Fruit fly (Drosophila melanogaster) whole organism, embryonic: ENCODE data around the gene CG13917.

Experiments
- Abd-B ChIP-seq: fragments of 200-800 bp; sonication (Bioruptor generic); optimal IDR thresholded peaks from 2 replicates; lab custom pipeline; 2018; ENCODE audit warnings: missing biosample characterization, mild to moderate bottlenecking, missing genetic modification characterization, moderate library complexity
- BtbVII ChIP-seq: fragments of 200-800 bp; sonication (Bioruptor generic); optimal IDR thresholded peaks from 3 replicates; lab custom pipeline; 2017; ENCODE audit warnings: missing biosample characterization, mild to moderate bottlenecking, missing genetic modification characterization
- CG10209 ChIP-seq: fragments of 200-800 bp; sonication (Bioruptor generic); optimal IDR thresholded peaks from 3 replicates; lab custom pipeline; 2017; ENCODE audit warnings: missing biosample characterization, mild to moderate bottlenecking, missing genetic modification characterization, missing genetic modification reagents
- CG1024 ChIP-seq: fragments of 200-800 bp; sonication (Bioruptor generic); IDR thresholded peaks from 2 replicates; pipeline ENCODE4 v1.3.6; 2022; ENCODE audit warnings: missing biosample characterization, missing genetic modification characterization
- CG10979 ChIP-seq: fragments of 200-800 bp; sonication (Bioruptor generic); optimal IDR thresholded peaks from 2 replicates; lab custom pipeline; 2018; ENCODE audit warnings: missing biosample characterization, mild to moderate bottlenecking, missing genetic modification characterization, moderate library complexity
- CG12155 ChIP-seq: fragments of 200-800 bp; sonication (Bioruptor generic); optimal IDR thresholded peaks from 3 replicates; lab custom pipeline; 2016; ENCODE audit warnings: missing biosample characterization, missing genetic modification characterization
- CG12236 ChIP-seq: fragments of 200-800 bp; sonication (Bioruptor generic); optimal IDR thresholded peaks from 2 replicates; lab custom pipeline; 2016; ENCODE audit warnings: missing biosample characterization, missing genetic modification characterization
- CG12744 ChIP-seq: fragments of 200-800 bp; sonication (Bioruptor generic); optimal IDR thresholded peaks from 2 replicates; lab custom pipeline; 2016; ENCODE audit warnings: missing biosample characterization, missing genetic modification characterization
- CG13424 ChIP-seq: fragments of 200-800 bp; sonication (Bioruptor generic); optimal IDR thresholded peaks from 2 replicates; lab custom pipeline; 2019; ENCODE audit warnings: missing biosample characterization, mild to moderate bottlenecking, missing genetic modification characterization, moderate library complexity
- CG15601 ChIP-seq: fragments of 200-800 bp; sonication (Bioruptor generic); optimal IDR thresholded peaks from 3 replicates; lab custom pipeline; 2019; ENCODE audit warnings: missing biosample characterization, mild to moderate bottlenecking, missing genetic modification characterization, moderate library complexity
- CG1647 ChIP-seq: fragments of 200-800 bp; sonication (Bioruptor generic); optimal IDR thresholded peaks from 3 replicates; lab custom pipeline; 2016; ENCODE audit warnings: missing biosample characterization, missing genetic modification characterization
- CG18262 ChIP-seq: fragments of 200-800 bp; optimal IDR thresholded peaks from 3 replicates; lab custom pipeline; 2019; ENCODE audit warnings: missing biosample characterization, mild to moderate bottlenecking, missing genetic modification characterization, moderate library complexity
- CG18619 ChIP-seq: fragments of 200-800 bp; sonication (Bioruptor generic); optimal IDR thresholded peaks from 3 replicates; lab custom pipeline; 2017; ENCODE audit warnings: missing biosample characterization, mild to moderate bottlenecking, missing genetic modification characterization
- CG2202 ChIP-seq: fragments of 200-800 bp; sonication (Bioruptor generic); optimal IDR thresholded peaks from 2 replicates; lab custom pipeline; 2018; ENCODE audit warnings: missing biosample characterization, mild to moderate bottlenecking, missing genetic modification characterization
- CG4730 ChIP-seq: fragments of 200-800 bp; sonication (Bioruptor generic); IDR thresholded peaks from 2 replicates; pipeline ENCODE4 v1.3.6; 2022; ENCODE audit warnings: missing biosample characterization, missing genetic modification characterization
- CG6272 ChIP-seq: fragments of 200-800 bp; sonication (Bioruptor generic); IDR thresholded peaks from 2 replicates; pipeline ENCODE4 v1.3.6; 2022; ENCODE audit warnings: missing biosample characterization, missing genetic modification characterization
- CG7928 ChIP-seq: fragments of 200-800 bp; sonication (Bioruptor generic); optimal IDR thresholded peaks from 2 replicates; lab custom pipeline; 2017; ENCODE audit warnings: missing biosample characterization, mild to moderate bottlenecking, missing genetic modification characterization
- CG8281 ChIP-seq: fragments of 200-800 bp; sonication (Bioruptor generic); optimal IDR thresholded peaks from 2 replicates; lab custom pipeline; 2018; ENCODE audit warnings: missing biosample characterization, mild to moderate bottlenecking, missing genetic modification characterization, moderate library complexity
- CG8290 ChIP-seq, 3 experiments: fragments of 200-800 bp; sonication (Bioruptor generic); optimal IDR thresholded peaks; 2 replicates each; lab custom pipeline; 2016 to 2019; ENCODE audit warnings: missing biosample characterization in 3 of 3, missing genetic modification characterization in 3 of 3, mild to moderate bottlenecking in 2 of 3, moderate library complexity in 1 of 3
- CG8388 ChIP-seq: fragments of 200-800 bp; sonication (Bioruptor generic); optimal IDR thresholded peaks from 2 replicates; lab custom pipeline; 2019; ENCODE audit warnings: missing biosample characterization, mild to moderate bottlenecking, missing genetic modification characterization, moderate library complexity
- CG8944 ChIP-seq: fragments of 200-800 bp; sonication (Bioruptor generic); optimal IDR thresholded peaks from 3 replicates; lab custom pipeline; 2016; ENCODE audit warnings: missing biosample characterization, missing genetic modification characterization
- CG9932 ChIP-seq: fragments of 200-800 bp; sonication (Bioruptor generic); IDR thresholded peaks from 2 replicates; pipeline ENCODE4 v1.3.6; 2022; ENCODE audit warnings: missing biosample characterization, missing genetic modification characterization
- Doc3 ChIP-seq: fragments of 200-800 bp; sonication (Bioruptor generic); IDR thresholded peaks from 3 replicates; pipeline ENCODE4 v1.3.6; 2022; ENCODE audit warnings: missing biosample characterization, missing genetic modification characterization; ENCODE audit not compliant: partially characterized antibody
- Hey ChIP-seq: fragments of 200-800 bp; sonication (Bioruptor generic); optimal IDR thresholded peaks from 3 replicates; lab custom pipeline; 2018; ENCODE audit warnings: missing biosample characterization, mild to moderate bottlenecking, missing genetic modification characterization
- NFAT ChIP-seq: fragments of 200-800 bp; sonication (Bioruptor generic); IDR thresholded peaks from 2 replicates; pipeline ENCODE4 v1.3.6; 2022; ENCODE audit warnings: missing biosample characterization, missing genetic modification characterization
- Oli ChIP-seq: fragments of 200-800 bp; sonication (Bioruptor generic); optimal IDR thresholded peaks from 2 replicates; lab custom pipeline; 2018; ENCODE audit warnings: missing biosample characterization, mild to moderate bottlenecking, missing genetic modification characterization, moderate library complexity
- Ptx1 ChIP-seq: fragments of 200-800 bp; sonication (Bioruptor generic); IDR thresholded peaks from 2 replicates; pipeline ENCODE4 v1.3.6; 2022; ENCODE audit warnings: missing biosample characterization, missing genetic modification characterization
- Usf ChIP-seq: fragments of 200-800 bp; sonication (Bioruptor generic); optimal IDR thresholded peaks from 2 replicates; lab custom pipeline; 2017; ENCODE audit warnings: missing genotype, missing biosample characterization, missing genetic modification characterization
- YL-1 ChIP-seq: fragments of 200-800 bp; sonication (Bioruptor generic); optimal IDR thresholded peaks from 3 replicates; lab custom pipeline; 2017; ENCODE audit warnings: missing biosample characterization, mild to moderate bottlenecking, missing genetic modification characterization
- amos ChIP-seq: fragments of 200-800 bp; sonication (Bioruptor generic); IDR thresholded peaks from 2 replicates; pipeline ENCODE4 v1.3.6; 2022; ENCODE audit warnings: missing biosample characterization, missing genetic modification characterization; ENCODE audit not compliant: partially characterized antibody
- az2 ChIP-seq: fragments of 200-800 bp; sonication (Bioruptor generic); optimal IDR thresholded peaks from 3 replicates; lab custom pipeline; 2016; ENCODE audit warnings: missing biosample characterization, missing genetic modification characterization
- bcd ChIP-seq: fragments of 200-800 bp; sonication (Bioruptor generic); optimal IDR thresholded peaks from 2 replicates; lab custom pipeline; 2017; ENCODE audit warnings: missing biosample characterization, mild to moderate bottlenecking, missing genetic modification characterization
- caup ChIP-seq: fragments of 200-800 bp; sonication (Bioruptor generic); optimal IDR thresholded peaks from 3 replicates; lab custom pipeline; 2017; ENCODE audit warnings: missing biosample characterization, mild to moderate bottlenecking, missing genetic modification characterization, moderate library complexity; ENCODE audit not compliant: severe bottlenecking
- chinmo ChIP-seq: fragments of 200-800 bp; sonication (Bioruptor generic); IDR thresholded peaks from 4 replicates; pipeline ENCODE4 v1.3.6; 2022; ENCODE audit warnings: missing biosample characterization, missing genetic modification characterization; ENCODE audit not compliant: partially characterized antibody
- chn ChIP-seq: fragments of 200-800 bp; sonication (Bioruptor generic); optimal IDR thresholded peaks from 2 replicates; lab custom pipeline; 2016; ENCODE audit warnings: missing biosample characterization, missing genetic modification characterization
- dan ChIP-seq: fragments of 200-800 bp; sonication (Bioruptor generic); IDR thresholded peaks from 2 replicates; pipeline ENCODE4 v1.3.6; 2022; ENCODE audit warnings: missing biosample characterization, missing genetic modification characterization
- dmrt99B ChIP-seq: fragments of 200-800 bp; sonication (Bioruptor generic); optimal IDR thresholded peaks from 2 replicates; lab custom pipeline; 2018; ENCODE audit warnings: missing biosample characterization, mild to moderate bottlenecking, missing genetic modification characterization, moderate library complexity
- dpn ChIP-seq, 2 experiments: fragments of 200-800 bp; sonication (Bioruptor generic); optimal IDR thresholded peaks; 3 replicates each; lab custom pipeline; 2016; ENCODE audit warnings: missing biosample characterization in 2 of 2, missing genetic modification characterization in 2 of 2
- gsb ChIP-seq: fragments of 200-800 bp; sonication (Bioruptor generic); IDR thresholded peaks from 2 replicates; pipeline ENCODE4 v1.3.6; 2022; ENCODE audit warnings: missing biosample characterization, missing genetic modification characterization
- knrl ChIP-seq: fragments of 200-800 bp; sonication (Bioruptor generic); IDR thresholded peaks from 3 replicates; pipeline ENCODE4 v1.3.6; 2022; ENCODE audit warnings: missing biosample characterization, missing genetic modification characterization; ENCODE audit not compliant: partially characterized antibody
- maf-S ChIP-seq: fragments of 200-800 bp; sonication (Bioruptor generic); optimal IDR thresholded peaks from 2 replicates; lab custom pipeline; 2016; ENCODE audit warnings: missing biosample characterization, missing genetic modification characterization
- onecut ChIP-seq: fragments of 200-800 bp; sonication (Bioruptor generic); IDR thresholded peaks from 2 replicates; pipeline ENCODE4 v1.3.6; 2022; ENCODE audit warnings: missing biosample characterization, missing genetic modification characterization
- p53 ChIP-seq: fragments of 200-800 bp; sonication (Bioruptor generic); optimal IDR thresholded peaks from 2 replicates; lab custom pipeline; 2016; ENCODE audit warnings: missing biosample characterization, missing genetic modification characterization
- rib ChIP-seq: fragments of 200-800 bp; sonication (Bioruptor generic); IDR thresholded peaks from 2 replicates; pipeline ENCODE4 v1.3.6; 2022; ENCODE audit warnings: missing biosample characterization, missing genetic modification characterization
- sna ChIP-seq: fragments of 200-800 bp; sonication (Bioruptor generic); IDR thresholded peaks from 2 replicates; pipeline ENCODE4 v1.3.6; 2022; ENCODE audit warnings: missing biosample characterization, missing genetic modification characterization; ENCODE audit not compliant: partially characterized antibody
- tio ChIP-seq: fragments of 200-800 bp; sonication (Bioruptor generic); optimal IDR thresholded peaks from 2 replicates; lab custom pipeline; 2017; ENCODE audit warnings: missing biosample characterization, missing genetic modification characterization, inconsistent platforms
- tup ChIP-seq: fragments of 200-800 bp; sonication (Bioruptor generic); optimal IDR thresholded peaks from 2 replicates; lab custom pipeline; 2016; ENCODE audit warnings: missing biosample characterization, mild to moderate bottlenecking, missing genetic modification characterization, moderate library complexity
- wor ChIP-seq: fragments of 200-800 bp; sonication (Bioruptor generic); IDR thresholded peaks from 2 replicates; pipeline ENCODE4 v1.3.6; 2022; ENCODE audit warnings: missing biosample characterization, missing genetic modification characterization
- z ChIP-seq: fragments of 200-800 bp; sonication (Bioruptor generic); IDR thresholded peaks from 3 replicates; pipeline ENCODE4 v1.3.6; 2022; ENCODE audit warnings: missing biosample characterization, missing genetic modification characterization

CG13917 gene

dm6 chr3L:1618116-1618727 lies 41.7 kb downstream of the CG13917 start, which contains the start of the genes CG13926, ABCB7 and CG33230 (continued):
- TF ChIP-seq Abd-B (peak; percentile 14), CG18619 (GFP tag; lab: Kevin White, UChicago) (peak; percentile 14), Usf (no peak), gsb (GFP tag; lab: Robert Waterston, UW) (no peak), chinmo (GFP tag; lab: Robert Waterston, UW) (0 out of 4 replicates have a peak, but pooled peaks have one; percentile 18), wor (GFP tag; lab: Robert Waterston, UW) (no peak), tup (GFP tag; lab: Kevin White, UChicago) (no peak), Oli (no peak), z (GFP tag; lab: Robert Waterston, UW) (no peak), bcd (GFP tag; lab: Kevin White, UChicago) (peak; percentile 15), CG8290 (GFP tag; optimal IDR thresholded peaks at IDR 0.05; lab: Kevin White, UChicago) (no peak), CG8290 (tag; optimal IDR thresholded peaks at IDR 0.05; lab: Kevin White, UChicago) (no peak), CG1024 (no peak), CG1647 (no peak), CG9932 (GFP tag; lab: Robert Waterston, UW) (peak; percentile 53; the same call in 1 of the 2 replicates), CG7928 (GFP tag; lab: Kevin White, UChicago) (no peak), CG8281 (tag; lab: Kevin White, UChicago) (no peak), CG8944 (GFP tag; lab: Kevin White, UChicago) (no peak), dpn (GFP tag; optimal IDR thresholded peaks at IDR 0.05; lab: Kevin White, UChicago) (peak; percentile 6 to 23), CG18262 (tag; lab: Kevin White, UChicago) (no peak), Hey (tag; lab: Kevin White, UChicago) (peak; percentile 81), CG8388 (GFP tag; lab: Kevin White, UChicago) (no peak), caup (GFP tag; lab: Kevin White, UChicago) (no peak), dmrt99B (tag; lab: Kevin White, UChicago) (no peak), BtbVII (no peak), CG13424 (tag; lab: Kevin White, UChicago) (peak; percentile 39), p53 (GFP tag; lab: Kevin White, UChicago) (no peak), sna (GFP tag; lab: Robert Waterston, UW) (no peak), CG10979 (tag; lab: Kevin White, UChicago) (peak; percentile 11), CG2202 (tag; lab: Kevin White, UChicago) (no peak), amos (peak; percentile 46; the same call in 1 of the 2 replicates), CG6272 (GFP tag; lab: Robert Waterston, UW) (no peak), Doc3 (0 out of 3 replicates have a peak, but pooled peaks have one; percentile 39), maf-S (GFP tag; lab: Kevin White, UChicago) (peak; percentile 29), tio (GFP tag; lab: Kevin White, UChicago) (no peak), CG12155 (GFP tag; lab: Kevin White, UChicago) (peak; percentile 38), CG10209 (GFP tag; lab: Kevin White, UChicago) (no peak), Ptx1 (GFP tag; lab: Robert Waterston, UW) (no peak; the same call in 1 of the 2 replicates), chn (GFP tag; lab: Kevin White, UChicago) (no peak), YL-1 (peak; percentile 89), rib (GFP tag; lab: Robert Waterston, UW) (no peak), CG12236 (GFP tag; lab: Kevin White, UChicago) (no peak), CG4730 (no peak), onecut (no peak), CG12744 (GFP tag; lab: Kevin White, UChicago) (no peak), NFAT (GFP tag; lab: Robert Waterston, UW) (no peak), CG15601 (tag; lab: Kevin White, UChicago) (no peak), knrl (GFP tag; lab: Robert Waterston, UW) (peak; percentile 71), az2 (GFP tag; lab: Kevin White, UChicago) (peak; percentile 8), dan (GFP tag; lab: Robert Waterston, UW) (no peak)
